Fruit fly (Drosophila melanogaster): Measurements from ENCODE around the gene D19A.

D19A gene

dm6 chr3L:6173826-6174255 is 15.1 kb downstream of the D19A start, which contains the start of the genes fmt and CG7376:
Gene fmt (minus strand): TSS chr3L:6173880.
Gene CG7376 (plus strand): TSS chr3L:6174248.
- TF ChIP-seq CG34406 (GFP tag; optimal IDR thresholded peaks at IDR 0.05) (no peak), Gug (GFP tag; IDR thresholded peaks at IDR 0.05) (peak; percentile 14; the same call in 1 of the 2 replicates), CG6854 (GFP tag; optimal IDR thresholded peaks at IDR 0.05) (no peak), Sox14 (GFP tag; optimal IDR thresholded peaks at IDR 0.05) (no peak), ss (GFP tag; optimal IDR thresholded peaks at IDR 0.05) (no peak), CG10631 (GFP tag; optimal IDR thresholded peaks at IDR 0.05) (no peak), CG10669 (GFP tag; optimal IDR thresholded peaks at IDR 0.05) (no peak), vri (GFP tag; optimal IDR thresholded peaks at IDR 0.05) (no peak), CG6808 (GFP tag; optimal IDR thresholded peaks at IDR 0.05) (no peak), esn (GFP tag; optimal IDR thresholded peaks at IDR 0.05) (peak; percentile 53), fkh (GFP tag; optimal IDR thresholded peaks at IDR 0.05) (no peak), acj6 (GFP tag; optimal IDR thresholded peaks at IDR 0.05) (no peak), CG32006 (GFP tag; optimal IDR thresholded peaks at IDR 0.05) (no peak), Sox15 (GFP tag; optimal IDR thresholded peaks at IDR 0.05) (peak; percentile 18), topi (GFP tag; optimal IDR thresholded peaks at IDR 0.05) (no peak), dac (GFP tag; optimal IDR thresholded peaks at IDR 0.05) (no peak), CG3032 (tag; optimal IDR thresholded peaks at IDR 0.05) (peak; percentile 57)

- TF ChIP-seq pdm3 (GFP tag; optimal IDR thresholded peaks at IDR 0.05): no peak
- no peak for TF ChIP-seq CG11762 (GFP tag; optimal IDR thresholded peaks at IDR 0.05; ENCODE audit: insufficient read depth)
- no peak for TF ChIP-seq CG11294 (GFP tag; IDR thresholded peaks at IDR 0.05)
- TF ChIP-seq Eip75B (GFP tag; optimal IDR thresholded peaks at IDR 0.05): no peak
- no peak for TF ChIP-seq fkh (GFP tag; optimal IDR thresholded peaks at IDR 0.05)
- TF ChIP-seq CG4318 (GFP tag; optimal IDR thresholded peaks at IDR 0.05): no peak
- no peak for TF ChIP-seq net (GFP tag; optimal IDR thresholded peaks at IDR 0.05)
- no peak for TF ChIP-seq CG3032 (tag; optimal IDR thresholded peaks at IDR 0.05)
- TF ChIP-seq CG8632 (GFP tag; optimal IDR thresholded peaks at IDR 0.05): no peak
- TF ChIP-seq CG7368 (GFP tag; optimal IDR thresholded peaks at IDR 0.05): no peak
- TF ChIP-seq Met (GFP tag; optimal IDR thresholded peaks at IDR 0.05): no peak
- TF ChIP-seq Gug (GFP tag; IDR thresholded peaks at IDR 0.05): no peak
- TF ChIP-seq Blimp-1 (GFP tag; optimal IDR thresholded peaks at IDR 0.05): no peak
Observed at dm6 chr3L:6162483-6163128, 26.3 kb downstream of the D19A start, which contains the start of gene Prdm13. Gene Prdm13 (plus strand): TSS chr3L:6163127.

dm6 chr3L:6161997-6162396 is 26.9 kb downstream of the D19A start:
- TF ChIP-seq CG15336 (GFP tag; IDR thresholded peaks at IDR 0.05): no peak
- TF ChIP-seq Met (GFP tag; optimal IDR thresholded peaks at IDR 0.05): no peak
- TF ChIP-seq Lpt (GFP tag; optimal IDR thresholded peaks at IDR 0.05): no peak
- TF ChIP-seq dac (GFP tag; optimal IDR thresholded peaks at IDR 0.05): no peak
- TF ChIP-seq CG4318 (GFP tag; optimal IDR thresholded peaks at IDR 0.05): no peak
- no peak for TF ChIP-seq ss (GFP tag; optimal IDR thresholded peaks at IDR 0.05)
- TF ChIP-seq net (GFP tag; optimal IDR thresholded peaks at IDR 0.05): no peak

dm6 chr3L:6160514-6160913 is 28.4 kb downstream of the D19A start, which contains the start of gene Cpr65Az:
Gene Cpr65Az (plus strand): TSS chr3L:6160814.
- no peak for TF ChIP-seq Lpt (GFP tag; optimal IDR thresholded peaks at IDR 0.05)
- no peak for TF ChIP-seq fd59A (GFP tag; optimal IDR thresholded peaks at IDR 0.05)
- no peak for TF ChIP-seq OdsH (GFP tag; optimal IDR thresholded peaks at IDR 0.05)
- no peak for TF ChIP-seq CG6276 (GFP tag; optimal IDR thresholded peaks at IDR 0.05)
- no peak for TF ChIP-seq Eip75B (GFP tag; optimal IDR thresholded peaks at IDR 0.05)
- TF ChIP-seq eg (GFP tag; IDR thresholded peaks at IDR 0.05): no peak
- TF ChIP-seq fkh (GFP tag; optimal IDR thresholded peaks at IDR 0.05): no peak
- TF ChIP-seq Sox15 (GFP tag; optimal IDR thresholded peaks at IDR 0.05): no peak
- no peak for TF ChIP-seq fd85E (GFP tag; optimal IDR thresholded peaks at IDR 0.05)
- TF ChIP-seq CG6808 (GFP tag; optimal IDR thresholded peaks at IDR 0.05): no peak
- no peak for TF ChIP-seq svp (GFP tag)

Measured in whole organism, prepupa.